Fruit fly (Drosophila melanogaster) whole organism, embryonic: ENCODE results near the gene spz3.
A peak's percentile ranks its signal among the peaks of the same experiment; 100 is the strongest.

ENCODE experiments used
- Abd-B ChIP-seq: fragments of 200-800 bp; sonication (Bioruptor generic); optimal IDR thresholded peaks from 2 replicates; lab custom pipeline; 2018; ENCODE audit warnings: missing biosample characterization, mild to moderate bottlenecking, missing genetic modification characterization, moderate library complexity
- Ada2b ChIP-seq: fragments of 200-800 bp; sonication (Bioruptor generic); IDR thresholded peaks from 2 replicates; pipeline ENCODE4 v1.3.6; 2022; ENCODE audit warnings: missing biosample characterization, missing genetic modification characterization
- Adf1 ChIP-seq: fragments of 200-800 bp; sonication (Bioruptor generic); IDR thresholded peaks from 2 replicates; pipeline ENCODE4 v1.3.6; 2022; ENCODE audit warnings: missing biosample characterization, missing genetic modification characterization
- Atf6 ChIP-seq: fragments of 200-800 bp; sonication (Bioruptor generic); IDR thresholded peaks from 2 replicates; pipeline ENCODE4 v1.3.6; 2022; ENCODE audit warnings: missing biosample characterization, missing genetic modification characterization
- BEAF-32 ChIP-seq: fragments of 200-800 bp; sonication (Bioruptor generic); optimal IDR thresholded peaks from 3 replicates; lab custom pipeline; 2017; ENCODE audit warnings: missing biosample characterization, missing genetic modification characterization, mild to moderate bottlenecking, moderate library complexity, missing genetic modification reagents
- Bteb2 ChIP-seq: fragments of 200-800 bp; sonication (Bioruptor generic); optimal IDR thresholded peaks from 2 replicates; lab custom pipeline; 2016; ENCODE audit warnings: missing biosample characterization, missing genetic modification characterization
- C15 ChIP-seq: fragments of 200-800 bp; sonication (Bioruptor generic); IDR thresholded peaks from 3 replicates; pipeline ENCODE4 v1.3.6; 2022; ENCODE audit warnings: missing biosample characterization, missing genetic modification characterization
- CG10209 ChIP-seq: fragments of 200-800 bp; sonication (Bioruptor generic); optimal IDR thresholded peaks from 3 replicates; lab custom pipeline; 2017; ENCODE audit warnings: missing biosample characterization, mild to moderate bottlenecking, missing genetic modification characterization, missing genetic modification reagents
- CG10274 ChIP-seq: fragments of 200-800 bp; sonication (Bioruptor generic); optimal IDR thresholded peaks from 3 replicates; lab custom pipeline; 2017; ENCODE audit warnings: missing biosample characterization, mild to moderate bottlenecking, missing genetic modification characterization
- CG10321 ChIP-seq: fragments of 200-800 bp; sonication (Bioruptor generic); IDR thresholded peaks from 2 replicates; pipeline ENCODE4 v1.3.6; 2022; ENCODE audit warnings: missing biosample characterization, missing genetic modification characterization
- CG10431 ChIP-seq: fragments of 200-800 bp; sonication (Bioruptor generic); optimal IDR thresholded peaks from 3 replicates; lab custom pipeline; 2018; ENCODE audit warnings: missing biosample characterization, mild to moderate bottlenecking, missing genetic modification characterization
- CG1233 ChIP-seq: fragments of 200-800 bp; sonication (Bioruptor generic); optimal IDR thresholded peaks from 4 replicates; lab custom pipeline; 2018; ENCODE audit warnings: missing biosample characterization, mild to moderate bottlenecking, missing genetic modification characterization
- CG1602 ChIP-seq: fragments of 200-800 bp; sonication (Bioruptor generic); optimal IDR thresholded peaks from 3 replicates; lab custom pipeline; 2016; ENCODE audit warnings: missing biosample characterization, missing genetic modification characterization
- CG16779 ChIP-seq: fragments of 200-800 bp; sonication (Bioruptor generic); IDR thresholded peaks from 2 replicates; pipeline ENCODE4 v1.3.6; 2022; ENCODE audit warnings: missing biosample characterization, missing genetic modification characterization
- CG16815 ChIP-seq: fragments of 200-800 bp; sonication (Bioruptor generic); optimal IDR thresholded peaks from 3 replicates; lab custom pipeline; 2017; ENCODE audit warnings: missing biosample characterization, mild to moderate bottlenecking, missing genetic modification characterization
- CG2199 ChIP-seq: fragments of 200-800 bp; sonication (Bioruptor generic); IDR thresholded peaks from 3 replicates; pipeline ENCODE4 v1.3.6; 2022; ENCODE audit warnings: missing biosample characterization, missing genetic modification characterization
- CG31365 ChIP-seq: fragments of 200-800 bp; sonication (Bioruptor generic); optimal IDR thresholded peaks from 2 replicates; lab custom pipeline; 2018; ENCODE audit warnings: missing biosample characterization, mild to moderate bottlenecking, missing genetic modification characterization
- CG3281 ChIP-seq: fragments of 200-800 bp; sonication (Bioruptor generic); optimal IDR thresholded peaks from 3 replicates; lab custom pipeline; 2017; ENCODE audit warnings: missing biosample characterization, mild to moderate bottlenecking, missing genetic modification characterization
- CG3838 ChIP-seq: fragments of 200-800 bp; sonication (Bioruptor generic); optimal IDR thresholded peaks from 3 replicates; lab custom pipeline; 2016; ENCODE audit warnings: missing biosample characterization, missing genetic modification characterization
- CG4328 ChIP-seq: fragments of 200-800 bp; sonication (Bioruptor generic); optimal IDR thresholded peaks from 3 replicates; lab custom pipeline; 2017; ENCODE audit warnings: missing biosample characterization, missing genetic modification reagents, missing genetic modification characterization
- CG9727 ChIP-seq: fragments of 200-800 bp; sonication (Bioruptor generic); optimal IDR thresholded peaks from 3 replicates; lab custom pipeline; 2017; ENCODE audit warnings: missing biosample characterization, mild to moderate bottlenecking, missing genetic modification characterization
- CG9797 ChIP-seq: fragments of 200-800 bp; sonication (Bioruptor generic); optimal IDR thresholded peaks from 3 replicates; lab custom pipeline; 2018; ENCODE audit warnings: missing biosample characterization, mild to moderate bottlenecking, missing genetic modification characterization
- Drgx ChIP-seq: fragments of 200-800 bp; sonication (Bioruptor generic); IDR thresholded peaks from 2 replicates; pipeline ENCODE4 v1.3.6; 2022; ENCODE audit warnings: missing biosample characterization, missing genetic modification characterization
- E2f1 ChIP-seq: fragments of 200-800 bp; sonication (Bioruptor generic); IDR thresholded peaks from 2 replicates; pipeline ENCODE4 v1.3.6; 2022; ENCODE audit warnings: missing biosample characterization, missing genetic modification characterization
- Eip74EF ChIP-seq, 2 experiments: fragments of 200-800 bp in 1 of 2; fragments of >200 bp in 1 of 2; sonication (Bioruptor generic) in 1 of 2; optimal IDR thresholded peaks; 2 replicates each; lab custom pipeline; 2017 to 2019; ENCODE audit warnings: missing biosample characterization in 2 of 2, missing genetic modification characterization in 2 of 2, mild to moderate bottlenecking in 1 of 2, moderate library complexity in 1 of 2
- Ets65A ChIP-seq: fragments of 200-800 bp; sonication (Bioruptor generic); peaks from one replicate; lab custom pipeline; 2016; ENCODE audit warnings: missing biosample characterization, missing genetic modification characterization
- Jarid2 ChIP-seq: fragments of 200-800 bp; sonication (Bioruptor generic); optimal IDR thresholded peaks from 3 replicates; lab custom pipeline; 2017; ENCODE audit warnings: mild to moderate bottlenecking, missing biosample characterization, missing genetic modification reagents, missing genetic modification characterization
- Meics ChIP-seq: fragments of 200-800 bp; sonication (Bioruptor generic); optimal IDR thresholded peaks from 2 replicates; lab custom pipeline; 2017; ENCODE audit warnings: missing biosample characterization, mild to moderate bottlenecking, missing genetic modification characterization
- Mes4 ChIP-seq: fragments of 200-800 bp; sonication (Bioruptor generic); optimal IDR thresholded peaks from 2 replicates; lab custom pipeline; 2016; ENCODE audit warnings: missing biosample characterization, missing genetic modification characterization
- NfI ChIP-seq: fragments of 200-800 bp; sonication (Bioruptor generic); optimal IDR thresholded peaks from 3 replicates; lab custom pipeline; 2018; ENCODE audit warnings: missing biosample characterization, mild to moderate bottlenecking, missing genetic modification characterization, moderate library complexity
- Vsx1 ChIP-seq: fragments of 200-800 bp; sonication (Bioruptor generic); optimal IDR thresholded peaks from 2 replicates; lab custom pipeline; 2017; ENCODE audit warnings: missing biosample characterization, mild to moderate bottlenecking, missing genetic modification characterization, missing genetic modification reagents
- bsh ChIP-seq, 2 experiments: fragments of 200-800 bp; sonication (Bioruptor generic); optimal IDR thresholded peaks; 2 replicates each; lab custom pipeline; 2017 to 2018; ENCODE audit warnings: mild to moderate bottlenecking in 2 of 2, missing biosample characterization in 2 of 2, missing genetic modification characterization in 2 of 2, moderate library complexity in 1 of 2
- da ChIP-seq: fragments of 200-800 bp; sonication (Bioruptor generic); optimal IDR thresholded peaks from 2 replicates; lab custom pipeline; 2016; ENCODE audit warnings: missing biosample characterization, missing genetic modification characterization
- fd3F ChIP-seq: fragments of 200-800 bp; sonication (Bioruptor generic); optimal IDR thresholded peaks from 2 replicates; lab custom pipeline; 2018; ENCODE audit warnings: missing biosample characterization, mild to moderate bottlenecking, missing genetic modification characterization, moderate library complexity
- hb ChIP-seq: fragments of 200-800 bp; sonication (Bioruptor generic); IDR thresholded peaks from 3 replicates; pipeline ENCODE4 v1.3.6; 2022; ENCODE audit warnings: missing biosample characterization, missing genetic modification characterization; ENCODE audit not compliant: partially characterized antibody
- hkb ChIP-seq, 2 experiments: fragments of 200-800 bp in 1 of 2; fragments of >200 bp in 1 of 2; sonication (Bioruptor generic) in 1 of 2; IDR thresholded peaks in 1 of 2; optimal IDR thresholded peaks in 1 of 2; 2 replicates each; pipeline versions ENCODE4 v1.3.6 to Lab custom; 2017 to 2022; ENCODE audit warnings: missing biosample characterization in 1 of 2, missing genetic modification characterization in 1 of 2
- jigr1 ChIP-seq: fragments of 200-800 bp; sonication (Bioruptor generic); IDR thresholded peaks from 3 replicates; pipeline ENCODE4 v1.3.6; 2022; ENCODE audit warnings: missing biosample characterization, missing genetic modification characterization
- maf-S ChIP-seq: fragments of 200-800 bp; sonication (Bioruptor generic); optimal IDR thresholded peaks from 2 replicates; lab custom pipeline; 2016; ENCODE audit warnings: missing biosample characterization, missing genetic modification characterization
- nerfin-2 ChIP-seq: fragments of 200-800 bp; sonication (Bioruptor generic); IDR thresholded peaks from 2 replicates; pipeline ENCODE4 v1.3.6; 2022; ENCODE audit warnings: missing biosample characterization, missing genetic modification characterization; ENCODE audit not compliant: partially characterized antibody
- nom ChIP-seq: fragments of 200-800 bp; sonication (Bioruptor generic); optimal IDR thresholded peaks from 2 replicates; lab custom pipeline; 2017; ENCODE audit warnings: missing biosample characterization, missing genetic modification characterization, mild to moderate bottlenecking, moderate library complexity, missing genetic modification reagents

The spz3 gene

dm6 chr2L:7899949-7900348, 20.6 kb upstream of the spz3 start (continued):
- no peak for TF ChIP-seq CG31365 (tag; lab: Kevin White, UChicago)
- TF ChIP-seq Ada2b (GFP tag; lab: Robert Waterston, UW), result no peak
- TF ChIP-seq Abd-B (GFP tag; lab: Kevin White, UChicago), result no peak
- TF ChIP-seq Bteb2 (GFP tag; lab: Kevin White, UChicago), result no peak
- TF ChIP-seq Meics (GFP tag; lab: Kevin White, UChicago), result no peak
- no peak for TF ChIP-seq CG10209 (GFP tag; lab: Kevin White, UChicago)
- no peak for TF ChIP-seq Mes4 (GFP tag; lab: Kevin White, UChicago)
- no peak for TF ChIP-seq Jarid2 (GFP tag; lab: Kevin White, UChicago)
- TF ChIP-seq CG4328 (GFP tag; lab: Kevin White, UChicago), result no peak
- no peak for TF ChIP-seq CG3838 (GFP tag; lab: Kevin White, UChicago)
- TF ChIP-seq jigr1, result no peak
- TF ChIP-seq CG16779 (GFP tag; lab: Robert Waterston, UW), result no peak
- no peak for TF ChIP-seq maf-S
- TF ChIP-seq E2f1, result no peak
- no peak for TF ChIP-seq fd3F (GFP tag; lab: Kevin White, UChicago)
- no peak for TF ChIP-seq CG16815 (GFP tag; lab: Kevin White, UChicago)
- no peak for TF ChIP-seq CG10321 (GFP tag; lab: Robert Waterston, UW)
- TF ChIP-seq Adf1 (GFP tag; lab: Robert Waterston, UW), result no peak
- TF ChIP-seq CG9797 (GFP tag; lab: Kevin White, UChicago), result no peak
- TF ChIP-seq CG3281 (GFP tag; lab: Kevin White, UChicago), result no peak
- no peak for TF ChIP-seq CG1602 (GFP tag; lab: Kevin White, UChicago)
- no peak for TF ChIP-seq CG2199 (GFP tag; lab: Robert Waterston, UW)
- TF ChIP-seq, all 482 proteins: peak for 14

- TF ChIP-seq Eip74EF (GFP tag; optimal IDR thresholded peaks at IDR 0.05; lab: Kevin White, UChicago), result no peak
- TF ChIP-seq Drgx (GFP tag; lab: Robert Waterston, UW), result peak; percentile 63
Observed at dm6 chr2L:7899108-7899507, 19.8 kb upstream of the spz3 start.

- TF ChIP-seq Drgx (GFP tag; lab: Robert Waterston, UW), result peak; percentile 82
- no peak for TF ChIP-seq CG10431
- peak in 1 of 2 experiments; percentile 72 for TF ChIP-seq bsh (GFP tag; optimal IDR thresholded peaks at IDR 0.05; lab: Kevin White, UChicago)
- TF ChIP-seq BEAF-32 (GFP tag; lab: Kevin White, UChicago), result no peak
- no peak for TF ChIP-seq Vsx1 (GFP tag; lab: Kevin White, UChicago)
- TF ChIP-seq nom (GFP tag; lab: Kevin White, UChicago), result peak; percentile 56
- TF ChIP-seq hkb (optimal IDR thresholded peaks at IDR 0.05; lab: Kevin White, UChicago), result no peak
- no peak for TF ChIP-seq hkb (GFP tag; IDR thresholded peaks at IDR 0.05; lab: Robert Waterston, UW)
- TF ChIP-seq C15 (GFP tag; lab: Robert Waterston, UW), result no peak
- TF ChIP-seq CG9727 (GFP tag; lab: Kevin White, UChicago), result no peak
- TF ChIP-seq CG10274 (GFP tag; lab: Kevin White, UChicago), result no peak
- peak; percentile 64 for TF ChIP-seq Ets65A (GFP tag; lab: Kevin White, UChicago)
Observed at dm6 chr2L:7898581-7898980, 19.2 kb upstream of the spz3 start.

dm6 chr2L:7897245-7897644, 17.9 kb upstream of the spz3 start:
- no peak for TF ChIP-seq da
- TF ChIP-seq Atf6 (GFP tag; lab: Robert Waterston, UW), result no peak
- no peak for TF ChIP-seq CG1233 (GFP tag; lab: Kevin White, UChicago)
- peak; percentile 44; the same call in 1 of the 2 replicates for TF ChIP-seq Drgx (GFP tag; lab: Robert Waterston, UW)
- no peak for TF ChIP-seq NfI (GFP tag; lab: Kevin White, UChicago)
- TF ChIP-seq nerfin-2, result no peak
- TF ChIP-seq hb, result no peak
